Worm (Caenorhabditis elegans) whole organism, mixed stage, embryonic: ENCODE measurements around the gene dmsr-1.

Experiments used
- bed-3 ChIP-seq: fragments of 200-800 bp; sonication (Bioruptor generic); optimal IDR thresholded peaks from 3 replicates; lab custom pipeline; 2018; ENCODE audit warnings: mild to moderate bottlenecking, missing genetic modification characterization, moderate library complexity, missing compliant biosample characterization
- ceh-39 ChIP-seq: fragments of 150-350 bp; optimal IDR thresholded peaks from 2 replicates; lab custom pipeline; 2014; ENCODE audit warnings: missing biosample characterization, missing genetic modification characterization
- ceh-43 ChIP-seq: fragments of 200-800 bp; sonication (Bioruptor generic); optimal IDR thresholded peaks from 2 replicates; lab custom pipeline; 2018; ENCODE audit warnings: mild to moderate bottlenecking, missing genetic modification characterization, moderate library complexity, missing compliant biosample characterization
- ceh-83 ChIP-seq: fragments of 200-800 bp; sonication (Bioruptor generic); optimal IDR thresholded peaks from 2 replicates; lab custom pipeline; 2018; ENCODE audit warnings: mild to moderate bottlenecking, missing genetic modification characterization, missing compliant biosample characterization
- ces-1 ChIP-seq: fragments of 150-350 bp; optimal IDR thresholded peaks from 2 replicates; lab custom pipeline; 2014; ENCODE audit warnings: missing biosample characterization, missing genetic modification reagents, missing genetic modification characterization
- drap-1 ChIP-seq: fragments of 200-800 bp; sonication (Bioruptor generic); optimal IDR thresholded peaks from 3 replicates; lab custom pipeline; 2018; ENCODE audit warnings: mild to moderate bottlenecking, missing genetic modification characterization, missing compliant biosample characterization
- elt-1 ChIP-seq: sonication (generic microtip); optimal IDR thresholded peaks from 2 replicates; lab custom pipeline; 2017; ENCODE audit warnings: missing genetic modification characterization, mild to moderate bottlenecking, missing compliant biosample characterization, antibody characterized with exemption, moderate library complexity, borderline replicate concordance; ENCODE audit not compliant: insufficient read depth
- flh-1 ChIP-seq: fragments of 200-800 bp; sonication (Bioruptor generic); optimal IDR thresholded peaks from 2 replicates; lab custom pipeline; 2018; ENCODE audit warnings: mild to moderate bottlenecking, missing genetic modification characterization, moderate library complexity, missing compliant biosample characterization
- hlh-1 ChIP-seq: fragments of 150-350 bp; optimal IDR thresholded peaks from 2 replicates; lab custom pipeline; 2014; ENCODE audit warnings: missing biosample characterization, missing genetic modification reagents, missing genetic modification characterization
- lin-13 ChIP-seq: fragments of 150-350 bp; optimal IDR thresholded peaks from 2 replicates; lab custom pipeline; 2014; ENCODE audit warnings: missing biosample characterization, missing genetic modification characterization
- lin-32 ChIP-seq: fragments of 200-800 bp; sonication (Bioruptor generic); optimal IDR thresholded peaks from 2 replicates; lab custom pipeline; 2018; ENCODE audit warnings: mild to moderate bottlenecking, missing genetic modification characterization, missing compliant biosample characterization
- lsy-2 ChIP-seq: fragments of 150-350 bp; optimal IDR thresholded peaks from 2 replicates; lab custom pipeline; 2014; ENCODE audit warnings: missing biosample characterization, missing genetic modification characterization
- mab-5 ChIP-seq: fragments of 150-350 bp; optimal IDR thresholded peaks from 2 replicates; lab custom pipeline; 2014; ENCODE audit warnings: missing biosample characterization, missing genetic modification characterization
- mep-1 ChIP-seq: fragments of 150-350 bp; optimal IDR thresholded peaks from 2 replicates; lab custom pipeline; 2017; ENCODE audit warnings: missing biosample characterization, missing genetic modification reagents, missing genetic modification characterization, inconsistent platforms
- mls-2 ChIP-seq: sonication (generic microtip); optimal IDR thresholded peaks from 2 replicates; lab custom pipeline; 2016; ENCODE audit warnings: mild to moderate bottlenecking, missing genetic modification characterization, moderate library complexity, missing compliant biosample characterization
- nhr-12 ChIP-seq: fragments of 150-350 bp; optimal IDR thresholded peaks from 2 replicates; lab custom pipeline; 2014; ENCODE audit warnings: missing biosample characterization, missing genetic modification characterization
- nhr-2 ChIP-seq: fragments of 150-350 bp; optimal IDR thresholded peaks from 2 replicates; lab custom pipeline; 2014; ENCODE audit warnings: missing biosample characterization, missing genetic modification characterization
- nhr-237 ChIP-seq: fragments of 150-350 bp; optimal IDR thresholded peaks from 2 replicates; lab custom pipeline; 2014; ENCODE audit warnings: missing biosample characterization, missing genetic modification characterization
- nhr-28 ChIP-seq: fragments of 150-350 bp; optimal IDR thresholded peaks from 2 replicates; lab custom pipeline; 2014; ENCODE audit warnings: missing biosample characterization, missing genetic modification characterization
- pha-4 ChIP-seq: fragments of 150-350 bp; optimal IDR thresholded peaks from 2 replicates; lab custom pipeline; 2018; ENCODE audit warnings: missing biosample characterization, missing genetic modification reagents, missing genetic modification characterization
- sem-2 ChIP-seq: fragments of 200-800 bp; sonication (Bioruptor generic); optimal IDR thresholded peaks from 2 replicates; lab custom pipeline; 2018; ENCODE audit warnings: mild to moderate bottlenecking, missing genetic modification characterization, missing compliant biosample characterization
- snpc-4 ChIP-seq: fragments of 150-350 bp; optimal IDR thresholded peaks from 2 replicates; lab custom pipeline; 2014; ENCODE audit warnings: missing biosample characterization, missing genetic modification characterization
- sptf-1 ChIP-seq: sonication (generic microtip); optimal IDR thresholded peaks from 2 replicates; lab custom pipeline; 2017; ENCODE audit warnings: mild to moderate bottlenecking, missing genetic modification characterization, moderate library complexity, missing compliant biosample characterization
- tbx-8 ChIP-seq: fragments of 200-800 bp; sonication (Bioruptor generic); optimal IDR thresholded peaks from 2 replicates; lab custom pipeline; 2018; ENCODE audit warnings: mild to moderate bottlenecking, missing genetic modification characterization, moderate library complexity, missing compliant biosample characterization
- unc-39 ChIP-seq: fragments of 150-350 bp; optimal IDR thresholded peaks from 2 replicates; lab custom pipeline; 2014; ENCODE audit warnings: missing biosample characterization, missing genetic modification characterization
- unc-62 ChIP-seq: fragments of 150-350 bp; optimal IDR thresholded peaks from 2 replicates; lab custom pipeline; 2014; ENCODE audit warnings: missing biosample characterization, missing genetic modification reagents, missing genetic modification characterization

Gene dmsr-1

DNA sequence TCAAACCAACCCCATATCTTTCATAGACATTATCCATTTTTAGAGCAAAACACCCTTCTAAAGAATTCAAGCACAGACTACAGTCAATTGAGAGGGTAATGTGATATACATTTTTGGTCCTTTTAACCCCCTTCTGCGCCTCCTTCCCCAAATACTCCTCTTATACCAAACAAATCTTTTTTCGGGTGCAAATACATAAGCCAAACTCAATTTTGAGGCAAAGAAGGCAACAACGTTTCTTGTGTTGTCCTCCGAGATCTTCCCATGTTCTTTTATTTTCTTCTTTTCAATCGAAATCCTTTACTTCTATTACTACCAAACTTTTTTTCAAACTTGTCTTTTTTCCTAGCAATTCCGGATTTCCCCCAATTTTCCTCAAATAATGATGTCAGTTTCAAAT lies 16.4 kb downstream of the dmsr-1 start:
- peak; percentile 54 for TF ChIP-seq ces-1
- no peak for TF ChIP-seq mls-2 (tag; lab: Kevin White, UChicago)

DNA sequence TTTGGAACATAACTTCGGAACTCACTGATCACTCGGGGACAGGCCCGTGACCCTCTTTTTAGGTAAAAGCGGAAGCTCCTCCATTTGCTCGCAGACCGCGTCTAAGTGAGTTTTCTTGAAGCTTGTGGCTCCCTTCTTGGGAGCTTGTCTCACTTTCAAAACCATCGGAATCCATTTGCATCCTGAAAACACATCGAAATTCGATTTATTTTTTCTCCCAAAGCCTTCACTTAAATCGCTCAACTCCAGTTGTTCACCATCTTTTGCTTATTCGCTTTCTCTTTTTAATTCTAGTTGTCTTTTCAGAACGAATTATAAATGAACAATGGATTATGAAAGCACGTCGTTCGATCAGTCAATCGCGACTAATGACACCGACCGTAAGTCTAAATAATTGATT lies 20.7 kb downstream of the dmsr-1 start, which contains the start of gene T11F9.1:
T11F9.1 (plus strand) TSS at position 301 of the 400 bp plus-strand sequence.
- TF ChIP-seq nhr-12 (tag; lab: Kevin White, UChicago) (no peak), nhr-2 (tag; lab: Kevin White, UChicago) (no peak)

DNA sequence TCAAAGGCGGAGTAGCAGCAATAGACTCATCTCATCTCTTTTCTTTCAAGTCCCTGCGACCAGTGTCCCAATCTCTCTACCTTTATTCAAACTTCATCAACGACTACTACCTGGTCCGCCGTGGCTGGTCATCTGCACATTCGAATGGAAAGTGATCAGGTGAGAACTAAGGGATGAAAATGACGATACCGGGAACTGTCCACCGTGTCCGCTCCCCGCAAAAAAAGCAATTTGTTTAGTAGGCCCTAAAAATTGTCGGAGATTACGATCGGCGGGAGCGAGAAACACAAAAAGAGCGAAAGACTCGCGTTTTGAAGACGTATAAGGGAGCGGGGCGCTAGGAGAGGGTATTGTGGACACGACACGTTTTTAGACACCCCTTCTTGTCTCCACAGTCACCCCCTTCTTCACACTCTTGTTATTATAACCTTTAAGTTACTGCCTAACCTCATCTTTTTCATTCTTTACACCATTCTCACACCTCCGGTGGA lies 24.4 kb downstream of the dmsr-1 start, which contains the start of gene zipt-16:
zipt-16 (plus strand) TSS at position 51 of the 491 bp plus-strand sequence.
- TF ChIP-seq hlh-1 (no peak), tbx-8 (GFP tag; lab: Kevin White, UChicago) (no peak), flh-1 (GFP tag; lab: Kevin White, UChicago) (no peak), drap-1 (no peak), mls-2 (tag; lab: Kevin White, UChicago) (no peak), lin-32 (GFP tag; lab: Kevin White, UChicago) (no peak), unc-39 (tag; lab: Kevin White, UChicago) (no peak), pha-4 (tag; lab: Kevin White, UChicago) (no peak), lin-13 (no peak), ceh-39 (tag; lab: Kevin White, UChicago) (no peak), sptf-1 (tag; lab: Kevin White, UChicago) (no peak)

DNA sequence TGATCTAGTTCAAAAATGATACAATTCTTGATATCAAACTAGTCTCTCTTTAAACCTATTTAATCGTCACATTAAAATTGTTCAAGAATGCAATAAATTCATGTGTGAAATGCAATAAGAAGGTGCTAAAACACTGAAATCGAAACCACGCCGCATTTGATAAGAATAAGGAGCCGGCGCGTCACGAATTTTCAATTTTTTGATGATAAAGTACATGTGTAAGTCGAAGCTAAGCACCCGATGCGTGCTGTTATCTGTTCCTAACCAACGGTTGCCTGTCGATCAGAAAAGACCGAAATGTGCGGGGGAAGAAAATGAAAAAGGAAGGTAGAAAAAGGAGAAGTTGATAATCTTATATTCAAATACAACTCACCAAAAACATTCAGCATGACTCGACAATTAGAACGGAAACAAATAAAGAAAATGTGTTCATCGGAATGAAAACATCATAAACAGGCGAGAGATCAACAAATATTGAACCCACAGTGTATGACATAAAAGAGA lies 31.7 kb downstream of the dmsr-1 start, which contains the start of gene aat-6:
aat-6 (minus strand) TSS at position 454 of the 504 bp plus-strand sequence.
- TF ChIP-seq sem-2 (GFP tag; lab: Kevin White, UChicago) (no peak), nhr-2 (tag; lab: Kevin White, UChicago) (no peak), elt-1 (tag; lab: Kevin White, UChicago) (no peak), hlh-1 (no peak), mep-1 (tag; lab: Kevin White, UChicago) (no peak)

- TF ChIP-seq mab-5 (no peak), nhr-237 (tag; lab: Kevin White, UChicago) (no peak), tbx-8 (GFP tag; lab: Kevin White, UChicago) (no peak), drap-1 (no peak), hlh-1 (no peak), lsy-2 (no peak), flh-1 (GFP tag; lab: Kevin White, UChicago) (no peak), unc-62 (GFP tag; lab: Kevin White, UChicago) (no peak), nhr-28 (tag; lab: Kevin White, UChicago) (no peak), ceh-39 (tag; lab: Kevin White, UChicago) (no peak), mls-2 (tag; lab: Kevin White, UChicago) (no peak)
- TF ChIP-seq, all 35 proteins: peak for 0
Measured at ce11 chrV:11472209-11472608, 33.6 kb downstream of the dmsr-1 start, which contains the start of the genes nas-20 and nas-21. Gene nas-20 (minus strand): TSS chrV:11472309. Gene nas-21 (plus strand): TSS chrV:11472564.

DNA sequence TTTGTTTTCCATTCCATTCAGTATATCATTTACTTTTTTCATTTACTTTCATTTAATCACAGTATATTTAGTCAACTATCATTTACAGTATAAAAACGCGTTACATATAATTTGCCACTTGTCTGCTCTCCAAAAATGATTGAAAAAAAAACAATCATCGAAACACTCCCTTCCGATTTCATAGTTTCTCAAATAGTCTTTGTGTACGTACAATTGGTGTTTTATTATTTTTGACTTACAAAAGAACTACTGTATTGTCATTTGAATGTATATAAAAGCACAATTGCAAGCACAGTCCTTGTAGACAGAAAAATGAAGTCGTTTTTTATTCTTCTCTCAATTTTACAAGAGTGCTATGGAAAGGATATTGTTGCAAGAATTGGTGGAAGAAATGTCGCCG lies 35.8 kb downstream of the dmsr-1 start, which contains the start of gene nas-22:
nas-22 (plus strand) TSS at position 301 of the 400 bp plus-strand sequence.
- TF ChIP-seq mls-2 (tag; lab: Kevin White, UChicago): no peak
- TF ChIP-seq bed-3 (GFP tag; lab: Kevin White, UChicago): no peak
- no peak for TF ChIP-seq lin-32 (GFP tag; lab: Kevin White, UChicago)
- TF ChIP-seq ceh-43 (GFP tag; lab: Kevin White, UChicago): no peak
- no peak for TF ChIP-seq unc-62 (GFP tag; lab: Kevin White, UChicago)
- TF ChIP-seq flh-1 (GFP tag; lab: Kevin White, UChicago): no peak
- TF ChIP-seq ceh-83 (GFP tag; lab: Kevin White, UChicago): no peak
- TF ChIP-seq nhr-28 (tag; lab: Kevin White, UChicago): no peak
- TF ChIP-seq nhr-2 (tag; lab: Kevin White, UChicago): no peak
- no peak for TF ChIP-seq sptf-1 (tag; lab: Kevin White, UChicago)
- TF ChIP-seq lsy-2: no peak
- no peak for TF ChIP-seq lin-13
- TF ChIP-seq ceh-39 (tag; lab: Kevin White, UChicago): no peak
- no peak for TF ChIP-seq snpc-4
- TF ChIP-seq unc-39 (tag; lab: Kevin White, UChicago): no peak
